Worm (Caenorhabditis elegans) whole organism, mixed stage, embryonic: ENCODE results near the gene hyls-1.

ENCODE experiments used
- M03D4.4 ChIP-seq: sonication (generic microtip); optimal IDR thresholded peaks from 2 replicates; lab custom pipeline; 2017; ENCODE audit warnings: mild to moderate bottlenecking, missing genetic modification characterization, missing compliant biosample characterization
- bed-3 ChIP-seq: fragments of 200-800 bp; sonication (Bioruptor generic); optimal IDR thresholded peaks from 3 replicates; lab custom pipeline; 2018; ENCODE audit warnings: mild to moderate bottlenecking, missing genetic modification characterization, moderate library complexity, missing compliant biosample characterization
- blmp-1 ChIP-seq: fragments of 150-350 bp; optimal IDR thresholded peaks from 2 replicates; lab custom pipeline; 2014; ENCODE audit warnings: missing biosample characterization, missing genetic modification characterization
- ceh-39 ChIP-seq: fragments of 150-350 bp; optimal IDR thresholded peaks from 2 replicates; lab custom pipeline; 2014; ENCODE audit warnings: missing biosample characterization, missing genetic modification characterization
- ceh-43 ChIP-seq: fragments of 200-800 bp; sonication (Bioruptor generic); optimal IDR thresholded peaks from 2 replicates; lab custom pipeline; 2018; ENCODE audit warnings: mild to moderate bottlenecking, missing genetic modification characterization, moderate library complexity, missing compliant biosample characterization
- ces-1 ChIP-seq: fragments of 150-350 bp; optimal IDR thresholded peaks from 2 replicates; lab custom pipeline; 2014; ENCODE audit warnings: missing biosample characterization, missing genetic modification reagents, missing genetic modification characterization
- cnd-1 ChIP-seq: fragments of 200-800 bp; sonication (Bioruptor generic); optimal IDR thresholded peaks from 2 replicates; lab custom pipeline; 2018; ENCODE audit warnings: mild to moderate bottlenecking, missing genetic modification characterization, missing compliant biosample characterization
- drap-1 ChIP-seq: fragments of 200-800 bp; sonication (Bioruptor generic); optimal IDR thresholded peaks from 3 replicates; lab custom pipeline; 2018; ENCODE audit warnings: mild to moderate bottlenecking, missing genetic modification characterization, missing compliant biosample characterization
- elt-1 ChIP-seq: sonication (generic microtip); optimal IDR thresholded peaks from 2 replicates; lab custom pipeline; 2017; ENCODE audit warnings: missing genetic modification characterization, mild to moderate bottlenecking, missing compliant biosample characterization, antibody characterized with exemption, moderate library complexity, borderline replicate concordance; ENCODE audit not compliant: insufficient read depth
- elt-3 ChIP-seq: fragments of 150-350 bp; optimal IDR thresholded peaks from 2 replicates; lab custom pipeline; 2014; ENCODE audit warnings: missing biosample characterization, missing genetic modification characterization
- flh-1 ChIP-seq: fragments of 200-800 bp; sonication (Bioruptor generic); optimal IDR thresholded peaks from 2 replicates; lab custom pipeline; 2018; ENCODE audit warnings: mild to moderate bottlenecking, missing genetic modification characterization, moderate library complexity, missing compliant biosample characterization
- ham-2 ChIP-seq: fragments of 200-800 bp; sonication (Bioruptor generic); optimal IDR thresholded peaks from 2 replicates; lab custom pipeline; 2018; ENCODE audit warnings: mild to moderate bottlenecking, missing genetic modification characterization, missing compliant biosample characterization
- lin-32 ChIP-seq: fragments of 200-800 bp; sonication (Bioruptor generic); optimal IDR thresholded peaks from 2 replicates; lab custom pipeline; 2018; ENCODE audit warnings: mild to moderate bottlenecking, missing genetic modification characterization, missing compliant biosample characterization
- lsy-2 ChIP-seq: fragments of 150-350 bp; optimal IDR thresholded peaks from 2 replicates; lab custom pipeline; 2014; ENCODE audit warnings: missing biosample characterization, missing genetic modification characterization
- mab-5 ChIP-seq: fragments of 150-350 bp; optimal IDR thresholded peaks from 2 replicates; lab custom pipeline; 2014; ENCODE audit warnings: missing biosample characterization, missing genetic modification characterization
- mep-1 ChIP-seq: fragments of 150-350 bp; optimal IDR thresholded peaks from 2 replicates; lab custom pipeline; 2017; ENCODE audit warnings: missing biosample characterization, missing genetic modification reagents, missing genetic modification characterization, inconsistent platforms
- mls-2 ChIP-seq: sonication (generic microtip); optimal IDR thresholded peaks from 2 replicates; lab custom pipeline; 2016; ENCODE audit warnings: mild to moderate bottlenecking, missing genetic modification characterization, moderate library complexity, missing compliant biosample characterization
- nhr-12 ChIP-seq: fragments of 150-350 bp; optimal IDR thresholded peaks from 2 replicates; lab custom pipeline; 2014; ENCODE audit warnings: missing biosample characterization, missing genetic modification characterization
- nhr-2 ChIP-seq: fragments of 150-350 bp; optimal IDR thresholded peaks from 2 replicates; lab custom pipeline; 2014; ENCODE audit warnings: missing biosample characterization, missing genetic modification characterization
- nhr-237 ChIP-seq: fragments of 150-350 bp; optimal IDR thresholded peaks from 2 replicates; lab custom pipeline; 2014; ENCODE audit warnings: missing biosample characterization, missing genetic modification characterization
- nhr-28 ChIP-seq: fragments of 150-350 bp; optimal IDR thresholded peaks from 2 replicates; lab custom pipeline; 2014; ENCODE audit warnings: missing biosample characterization, missing genetic modification characterization
- nhr-76 ChIP-seq: sonication (generic microtip); optimal IDR thresholded peaks from 2 replicates; lab custom pipeline; 2017; ENCODE audit warnings: missing biosample characterization, missing genetic modification characterization
- pha-4 ChIP-seq: fragments of 150-350 bp; optimal IDR thresholded peaks from 2 replicates; lab custom pipeline; 2018; ENCODE audit warnings: missing biosample characterization, missing genetic modification reagents, missing genetic modification characterization
- sem-2 ChIP-seq: fragments of 200-800 bp; sonication (Bioruptor generic); optimal IDR thresholded peaks from 2 replicates; lab custom pipeline; 2018; ENCODE audit warnings: mild to moderate bottlenecking, missing genetic modification characterization, missing compliant biosample characterization
- snpc-4 ChIP-seq: fragments of 150-350 bp; optimal IDR thresholded peaks from 2 replicates; lab custom pipeline; 2014; ENCODE audit warnings: missing biosample characterization, missing genetic modification characterization
- sptf-1 ChIP-seq: sonication (generic microtip); optimal IDR thresholded peaks from 2 replicates; lab custom pipeline; 2017; ENCODE audit warnings: mild to moderate bottlenecking, missing genetic modification characterization, moderate library complexity, missing compliant biosample characterization
- tbx-8 ChIP-seq: fragments of 200-800 bp; sonication (Bioruptor generic); optimal IDR thresholded peaks from 2 replicates; lab custom pipeline; 2018; ENCODE audit warnings: mild to moderate bottlenecking, missing genetic modification characterization, moderate library complexity, missing compliant biosample characterization
- unc-120 ChIP-seq: sonication (generic microtip); optimal IDR thresholded peaks from 2 replicates; lab custom pipeline; 2017; ENCODE audit warnings: missing genetic modification characterization, missing compliant biosample characterization; ENCODE audit not compliant: poor library complexity, severe bottlenecking
- unc-39 ChIP-seq: fragments of 150-350 bp; optimal IDR thresholded peaks from 2 replicates; lab custom pipeline; 2014; ENCODE audit warnings: missing biosample characterization, missing genetic modification characterization
- unc-62 ChIP-seq: fragments of 150-350 bp; optimal IDR thresholded peaks from 2 replicates; lab custom pipeline; 2014; ENCODE audit warnings: missing biosample characterization, missing genetic modification reagents, missing genetic modification characterization
- zip-8 ChIP-seq: fragments of 150-350 bp; optimal IDR thresholded peaks from 2 replicates; lab custom pipeline; 2014; ENCODE audit warnings: missing biosample characterization, missing genetic modification characterization
- ztf-11 ChIP-seq: fragments of 150-350 bp; optimal IDR thresholded peaks from 2 replicates; lab custom pipeline; 2014; ENCODE audit warnings: missing biosample characterization, missing genetic modification characterization

hyls-1 gene

DNA sequence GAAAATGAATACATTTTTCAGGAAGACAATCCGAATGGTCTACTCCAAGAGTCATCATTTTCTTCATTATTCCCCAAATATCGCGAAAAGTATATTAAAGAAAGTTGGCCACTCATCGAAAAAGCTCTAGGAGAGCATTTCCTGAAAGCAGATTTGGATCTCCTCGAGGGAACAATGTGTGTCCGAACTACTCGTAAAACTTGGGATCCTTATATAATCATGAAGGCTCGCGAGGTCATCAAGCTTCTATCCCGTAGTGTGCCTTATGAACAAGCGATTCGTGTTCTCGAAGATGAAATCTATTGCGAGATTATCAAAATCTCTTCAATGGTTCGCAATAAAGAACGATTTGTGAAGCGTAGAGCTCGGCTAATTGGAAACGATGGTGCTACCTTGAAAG, 5.7 kb upstream of the hyls-1 start:
- TF ChIP-seq lsy-2 (tag; lab: Kevin White, UChicago) (no peak), ceh-39 (tag; lab: Kevin White, UChicago) (no peak), ces-1 (GFP tag; lab: Kevin White, UChicago) (no peak), mab-5 (tag; lab: Kevin White, UChicago) (no peak), nhr-2 (tag; lab: Kevin White, UChicago) (no peak), zip-8 (tag; lab: Kevin White, UChicago) (no peak), M03D4.4 (no peak), blmp-1 (tag; lab: Kevin White, UChicago) (no peak), nhr-237 (tag; lab: Kevin White, UChicago) (no peak), unc-62 (GFP tag; lab: Kevin White, UChicago) (no peak), sptf-1 (no peak), elt-3 (tag; lab: Kevin White, UChicago) (no peak), mls-2 (tag; lab: Kevin White, UChicago) (no peak), cnd-1 (no peak)

DNA sequence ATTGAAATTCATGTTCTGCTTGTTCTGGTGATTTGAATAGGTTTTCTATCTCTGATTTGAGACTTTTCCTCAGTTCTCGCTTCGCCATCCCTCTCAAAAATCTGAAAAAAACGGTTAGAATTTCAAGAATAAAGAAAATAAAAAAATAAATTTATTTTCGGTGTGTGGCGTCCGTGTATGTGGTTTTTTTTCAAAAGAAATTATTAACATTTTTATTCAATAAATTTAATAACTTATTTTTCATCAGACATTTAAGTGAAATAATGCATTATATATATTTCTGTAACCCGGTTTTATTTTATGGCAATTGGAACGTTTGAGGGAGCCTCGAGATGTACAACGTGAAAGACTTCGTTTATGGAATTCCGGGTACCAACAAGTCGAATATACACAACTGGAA, 2.5 kb upstream of the hyls-1 start, which contains the start of gene C05C8.5:
C05C8.5 (minus strand) TSS at position 101 of the 400 bp plus-strand sequence.
- TF ChIP-seq drap-1 (no peak), pha-4 (no peak), ham-2 (GFP tag; lab: Kevin White, UChicago) (no peak), mab-5 (tag; lab: Kevin White, UChicago) (no peak), cnd-1 (no peak), nhr-2 (tag; lab: Kevin White, UChicago) (no peak), tbx-8 (GFP tag; lab: Kevin White, UChicago) (no peak), sptf-1 (no peak), ztf-11 (no peak), elt-1 (tag; lab: Kevin White, UChicago) (no peak), sem-2 (GFP tag; lab: Kevin White, UChicago) (no peak), unc-39 (tag; lab: Kevin White, UChicago) (no peak), mep-1 (no peak)
- TF ChIP-seq, all 35 proteins: peak for 0

DNA sequence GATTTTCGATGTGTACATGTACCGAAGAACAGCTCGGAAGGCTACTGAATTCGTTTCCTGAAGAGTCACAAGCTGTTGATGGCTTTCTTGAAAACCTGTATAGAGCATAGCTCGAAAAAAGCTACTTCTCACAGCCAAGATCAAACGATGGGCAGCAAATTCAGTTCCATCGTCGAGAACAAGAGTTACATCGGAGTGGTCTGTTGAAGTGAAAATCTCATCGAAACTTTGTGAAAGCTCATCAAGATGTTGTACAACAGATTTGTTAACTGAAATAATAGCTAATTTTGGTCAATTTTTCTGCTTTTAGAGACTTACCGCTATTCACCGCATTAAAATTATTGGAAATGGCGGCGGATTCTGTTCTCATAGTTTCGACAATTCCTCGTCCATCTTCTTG, 487 bp upstream of the hyls-1 start:
- TF ChIP-seq unc-120 (tag; lab: Kevin White, UChicago) (no peak), pha-4 (no peak), mep-1 (no peak), snpc-4 (tag; lab: Kevin White, UChicago) (no peak), mls-2 (tag; lab: Kevin White, UChicago) (no peak), elt-3 (tag; lab: Kevin White, UChicago) (no peak)

DNA sequence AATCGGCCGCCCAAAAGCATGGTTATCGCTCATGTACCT, 268 bp upstream of the hyls-1 start, which contains the start of gene hpo-9:
hpo-9 (minus strand) TSS at position 37 of the 39 bp plus-strand sequence.
- TF ChIP-seq elt-3 (tag; lab: Kevin White, UChicago) = no peak
- TF ChIP-seq zip-8 (tag; lab: Kevin White, UChicago) = no peak
- TF ChIP-seq cnd-1 = no peak
- TF ChIP-seq unc-120 (tag; lab: Kevin White, UChicago) = no peak
- TF ChIP-seq mep-1 = no peak
- no peak for TF ChIP-seq snpc-4 (tag; lab: Kevin White, UChicago)
- no peak for TF ChIP-seq mls-2 (tag; lab: Kevin White, UChicago)
- TF ChIP-seq nhr-2 (tag; lab: Kevin White, UChicago) = no peak
- TF ChIP-seq nhr-12 = no peak
- no peak for TF ChIP-seq nhr-28 (tag; lab: Kevin White, UChicago)
- TF ChIP-seq sem-2 (GFP tag; lab: Kevin White, UChicago) = no peak
- no peak for TF ChIP-seq ceh-39 (tag; lab: Kevin White, UChicago)
- no peak for TF ChIP-seq tbx-8 (GFP tag; lab: Kevin White, UChicago)
- TF ChIP-seq ham-2 (GFP tag; lab: Kevin White, UChicago) = no peak
- no peak for TF ChIP-seq lsy-2 (tag; lab: Kevin White, UChicago)

DNA sequence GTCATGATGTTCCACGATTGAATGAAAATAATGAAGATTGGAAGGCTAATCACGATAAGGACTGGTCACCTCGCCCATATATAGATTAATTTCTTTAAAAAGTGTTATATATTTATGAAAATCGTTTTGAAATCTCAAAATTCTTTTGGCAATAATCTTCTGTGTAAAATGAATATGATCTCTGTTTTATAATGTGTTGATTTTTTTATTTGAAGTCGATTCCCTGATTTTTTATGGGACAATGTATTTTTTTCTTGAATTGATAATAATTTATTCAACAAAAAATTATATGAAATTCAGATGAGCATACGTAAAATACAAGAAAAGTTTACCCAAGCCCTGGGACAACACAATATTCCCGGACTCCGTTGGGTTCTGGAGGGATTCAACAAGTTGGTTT, 2.3 kb downstream of the hyls-1 start, which contains the start of gene C05C8.1:
C05C8.1 (plus strand) TSS at position 301 of the 400 bp plus-strand sequence.
- TF ChIP-seq cnd-1 (no peak), unc-62 (GFP tag; lab: Kevin White, UChicago) (no peak), ceh-43 (no peak), bed-3 (no peak), nhr-76 (no peak), M03D4.4 (no peak), ceh-39 (tag; lab: Kevin White, UChicago) (no peak), sptf-1 (no peak), nhr-12 (no peak), flh-1 (no peak), mep-1 (no peak), lin-32 (GFP tag; lab: Kevin White, UChicago) (no peak), tbx-8 (GFP tag; lab: Kevin White, UChicago) (no peak), zip-8 (tag; lab: Kevin White, UChicago) (no peak), snpc-4 (tag; lab: Kevin White, UChicago) (no peak), elt-3 (tag; lab: Kevin White, UChicago) (no peak), unc-39 (tag; lab: Kevin White, UChicago) (no peak), ham-2 (GFP tag; lab: Kevin White, UChicago) (no peak)
